Fruit fly (Drosophila melanogaster): ENCODE data around the gene caz.

The caz gene

dm6 chrX:16313078-16313875 is 24.7 kb downstream of the caz start, which contains the start of the genes CG9915 and SWIP:
TSS of gene CG9915 (minus strand) at chrX:16313138.
TSS of gene SWIP (plus strand) at chrX:16313709.
- TF ChIP-seq CG33017 (tag; optimal IDR thresholded peaks at IDR 0.05) (no peak), CG1620 (GFP tag; optimal IDR thresholded peaks at IDR 0.05) (no peak), CG7045 (GFP tag; optimal IDR thresholded peaks at IDR 0.05) (no peak), cic (GFP tag; optimal IDR thresholded peaks at IDR 0.05) (no peak), Crg-1 (GFP tag; optimal IDR thresholded peaks at IDR 0.05) (peak; percentile 4), CG12768 (GFP tag; optimal IDR thresholded peaks at IDR 0.05) (no peak), Hr96 (GFP tag; optimal IDR thresholded peaks at IDR 0.05) (no peak), CG7101 (tag; optimal IDR thresholded peaks at IDR 0.05) (peak; percentile 1), tj (GFP tag; optimal IDR thresholded peaks at IDR 0.05) (peak; percentile 31), CG5204 (GFP tag; optimal IDR thresholded peaks at IDR 0.05) (no peak), ovo (GFP tag; optimal IDR thresholded peaks at IDR 0.05) (no peak), CG11617 (GFP tag; optimal IDR thresholded peaks at IDR 0.05) (peak; percentile 43), toe (GFP tag; optimal IDR thresholded peaks at IDR 0.05) (no peak), Mnt (GFP tag; optimal IDR thresholded peaks at IDR 0.05) (no peak), pad (GFP tag; optimal IDR thresholded peaks at IDR 0.05) (peak; percentile 5), bab1 (GFP tag; optimal IDR thresholded peaks at IDR 0.05) (peak; percentile 79), kay (GFP tag; ENCODE audit: borderline replicate concordance) (peak; percentile 55), CG14711 (tag; optimal IDR thresholded peaks at IDR 0.05) (peak; percentile 14)

dm6 chrX:16318858-16319557 is 30.4 kb downstream of the caz start:
- peak; percentile 65 for TF ChIP-seq tj (GFP tag; optimal IDR thresholded peaks at IDR 0.05)
- TF ChIP-seq kay (GFP tag; ENCODE audit: borderline replicate concordance), result no peak
- peak; percentile 27 for TF ChIP-seq Crg-1 (GFP tag; optimal IDR thresholded peaks at IDR 0.05)
- TF ChIP-seq CG14711 (tag; optimal IDR thresholded peaks at IDR 0.05), result no peak
- TF ChIP-seq CG7101 (tag; optimal IDR thresholded peaks at IDR 0.05), result peak; percentile 28
- no peak for TF ChIP-seq CG33017 (tag; optimal IDR thresholded peaks at IDR 0.05)
- TF ChIP-seq bab1 (GFP tag; optimal IDR thresholded peaks at IDR 0.05), result no peak
- no peak for TF ChIP-seq CG5204 (GFP tag; optimal IDR thresholded peaks at IDR 0.05)
- TF ChIP-seq Mnt (GFP tag; optimal IDR thresholded peaks at IDR 0.05), result peak; percentile 94
- no peak for TF ChIP-seq Hr96 (GFP tag; optimal IDR thresholded peaks at IDR 0.05)
- TF ChIP-seq CG11617 (GFP tag; optimal IDR thresholded peaks at IDR 0.05), result no peak
- no peak for TF ChIP-seq CG7045 (GFP tag; optimal IDR thresholded peaks at IDR 0.05)
- no peak for TF ChIP-seq CG1620 (GFP tag; optimal IDR thresholded peaks at IDR 0.05)
- no peak for TF ChIP-seq Clk (GFP tag; optimal IDR thresholded peaks at IDR 0.05)
- TF ChIP-seq ovo (GFP tag; optimal IDR thresholded peaks at IDR 0.05), result peak; percentile 85
- no peak for TF ChIP-seq CG12768 (GFP tag; optimal IDR thresholded peaks at IDR 0.05)
- TF ChIP-seq toe (GFP tag; optimal IDR thresholded peaks at IDR 0.05), result no peak
- no peak for TF ChIP-seq cnc (optimal IDR thresholded peaks at IDR 0.05)
- TF ChIP-seq cic (GFP tag; optimal IDR thresholded peaks at IDR 0.05), result peak; percentile 78
- TF ChIP-seq pad (GFP tag; optimal IDR thresholded peaks at IDR 0.05), result peak; percentile 37

- TF ChIP-seq tj (GFP tag; optimal IDR thresholded peaks at IDR 0.05), result no peak
- TF ChIP-seq Hr96 (GFP tag; optimal IDR thresholded peaks at IDR 0.05), result no peak
- no peak for TF ChIP-seq Crg-1 (GFP tag; optimal IDR thresholded peaks at IDR 0.05)
- TF ChIP-seq CG14711 (tag; optimal IDR thresholded peaks at IDR 0.05), result no peak
- TF ChIP-seq CG5204 (GFP tag; optimal IDR thresholded peaks at IDR 0.05), result no peak
- peak in 1 of 2 experiments; percentile 56 for TF ChIP-seq cnc (optimal IDR thresholded peaks at IDR 0.05)
- TF ChIP-seq kay (GFP tag; ENCODE audit: borderline replicate concordance), result peak; percentile 86
- TF ChIP-seq Clk (GFP tag; optimal IDR thresholded peaks at IDR 0.05), result no peak
- TF ChIP-seq ovo (GFP tag; optimal IDR thresholded peaks at IDR 0.05), result no peak
- no peak for TF ChIP-seq bab1 (GFP tag; optimal IDR thresholded peaks at IDR 0.05)
These were observed 30.9 kb downstream of the caz start for dm6 chrX:16319558-16319924.

- peak; percentile 13 for TF ChIP-seq CG33017 (tag; optimal IDR thresholded peaks at IDR 0.05)
- TF ChIP-seq Hr96 (GFP tag; optimal IDR thresholded peaks at IDR 0.05), result no peak
- TF ChIP-seq Crg-1 (GFP tag; optimal IDR thresholded peaks at IDR 0.05), result peak; percentile 72
- no peak for TF ChIP-seq CG5204 (GFP tag; optimal IDR thresholded peaks at IDR 0.05)
- peak; percentile 66 for TF ChIP-seq CG7101 (tag; optimal IDR thresholded peaks at IDR 0.05)
- TF ChIP-seq CG7045 (GFP tag; optimal IDR thresholded peaks at IDR 0.05), result no peak
- peak; percentile 58 for TF ChIP-seq CG14711 (tag; optimal IDR thresholded peaks at IDR 0.05)
- TF ChIP-seq tj (GFP tag; optimal IDR thresholded peaks at IDR 0.05), result peak; percentile 75
- peak; percentile 86 for TF ChIP-seq Mnt (GFP tag; optimal IDR thresholded peaks at IDR 0.05)
- peak; percentile 13 for TF ChIP-seq pad (GFP tag; optimal IDR thresholded peaks at IDR 0.05)
- TF ChIP-seq toe (GFP tag; optimal IDR thresholded peaks at IDR 0.05), result no peak
- TF ChIP-seq ovo (GFP tag; optimal IDR thresholded peaks at IDR 0.05), result peak; percentile 31
- TF ChIP-seq bab1 (GFP tag; optimal IDR thresholded peaks at IDR 0.05), result peak; percentile 50
- no peak for TF ChIP-seq cnc (optimal IDR thresholded peaks at IDR 0.05)
- TF ChIP-seq Clk (GFP tag; optimal IDR thresholded peaks at IDR 0.05), result no peak
- TF ChIP-seq CG1620 (GFP tag; optimal IDR thresholded peaks at IDR 0.05), result peak; percentile 40
- TF ChIP-seq kay (GFP tag; ENCODE audit: borderline replicate concordance), result no peak
- TF ChIP-seq cic (GFP tag; optimal IDR thresholded peaks at IDR 0.05), result peak; percentile 17
- peak; percentile 21 for TF ChIP-seq CG11617 (GFP tag; optimal IDR thresholded peaks at IDR 0.05)
- peak; percentile 58 for TF ChIP-seq CG12768 (GFP tag; optimal IDR thresholded peaks at IDR 0.05)
These were observed 31.7 kb downstream of the caz start, which contains the start of gene Cyp1 for dm6 chrX:16320197-16320921. TSS of gene Cyp1 (minus strand) at chrX:16320370.
